Worm (Caenorhabditis elegans) whole organism, late embryonic: ENCODE results near the gene alg-4.

Experiments used
- C08G9.2 ChIP-seq: sonication (generic microtip); optimal IDR thresholded peaks from 2 replicates; lab custom pipeline; 2016; ENCODE audit warnings: mild to moderate bottlenecking, missing genetic modification characterization, moderate library complexity, missing compliant biosample characterization
- Y22D7AL.16 ChIP-seq: sonication (generic microtip); optimal IDR thresholded peaks from 2 replicates; lab custom pipeline; 2016; ENCODE audit warnings: missing genetic modification characterization, missing compliant biosample characterization
- ceh-6 ChIP-seq: fragments of 200-800 bp; sonication (Bioruptor generic); optimal IDR thresholded peaks from 2 replicates; lab custom pipeline; 2018; ENCODE audit warnings: mild to moderate bottlenecking, missing genetic modification characterization, missing compliant biosample characterization
- dmd-4 ChIP-seq: sonication (generic microtip); optimal IDR thresholded peaks from 2 replicates; lab custom pipeline; 2016; ENCODE audit warnings: borderline replicate concordance, missing genetic modification characterization, missing compliant biosample characterization
- elt-2 ChIP-seq: sonication (generic microtip); optimal IDR thresholded peaks from 2 replicates; lab custom pipeline; 2016; ENCODE audit warnings: missing genetic modification reagents, missing genetic modification characterization, missing compliant biosample characterization
- ets-4 ChIP-seq: sonication (generic microtip); optimal IDR thresholded peaks from 2 replicates; lab custom pipeline; 2016; ENCODE audit warnings: missing genetic modification characterization, missing compliant biosample characterization
- fax-1 ChIP-seq: sonication (generic microtip); optimal IDR thresholded peaks from 2 replicates; lab custom pipeline; 2016; ENCODE audit warnings: missing genotype, missing genetic modification characterization, missing compliant biosample characterization
- gmeb-2 ChIP-seq: sonication (generic microtip); optimal IDR thresholded peaks from 2 replicates; lab custom pipeline; 2016; ENCODE audit warnings: missing genetic modification characterization, inconsistent platforms, missing compliant biosample characterization
- lim-6 ChIP-seq: sonication (generic microtip); optimal IDR thresholded peaks from 2 replicates; lab custom pipeline; 2016; ENCODE audit warnings: missing genetic modification characterization, missing compliant biosample characterization
- nfya-1 ChIP-seq: sonication (generic microtip); optimal IDR thresholded peaks from 2 replicates; lab custom pipeline; 2017; ENCODE audit warnings: missing genetic modification characterization, mild to moderate bottlenecking, missing compliant biosample characterization, antibody characterized with exemption, moderate library complexity
- pqm-1 ChIP-seq: sonication (generic microtip); optimal IDR thresholded peaks from 2 replicates; lab custom pipeline; 2016; ENCODE audit warnings: missing genetic modification characterization, missing compliant biosample characterization
- sox-2 ChIP-seq: fragments of 200-800 bp; sonication (Bioruptor generic); IDR thresholded peaks from 2 replicates; pipeline ENCODE4 v1.3.6; 2022; ENCODE audit warnings: missing genetic modification reagents, missing genetic modification characterization, missing compliant biosample characterization
- sox-4 ChIP-seq: sonication (generic microtip); optimal IDR thresholded peaks from 2 replicates; lab custom pipeline; 2017; ENCODE audit warnings: mild to moderate bottlenecking, missing genetic modification characterization, inconsistent platforms, missing compliant biosample characterization
- unc-3 ChIP-seq, 2 experiments: fragments of 200-800 bp in 1 of 2; sonication (Bioruptor generic) in 1 of 2; sonication (generic microtip) in 1 of 2; conservative IDR thresholded peaks in 1 of 2; optimal IDR thresholded peaks in 1 of 2; 2 replicates each; pipeline versions ENCODE4 v1.3.6 to Lab custom; 2016 to 2022; ENCODE audit warnings: missing compliant biosample characterization in 2 of 2, missing genetic modification characterization in 2 of 2, missing genetic modification reagents in 1 of 2

- TF ChIP-seq elt-2 (tag; lab: Kevin White, UChicago) (no peak), C08G9.2 (tag; lab: Kevin White, UChicago) (no peak), pqm-1 (tag; lab: Kevin White, UChicago) (no peak), sox-2 (GFP tag; lab: Robert Waterston, UW) (no peak), fax-1 (tag; lab: Kevin White, UChicago) (no peak), unc-3 (GFP tag; conservative IDR thresholded peaks at IDR 0.05; lab: Robert Waterston, UW) (no peak), unc-3 (tag; optimal IDR thresholded peaks at IDR 0.05; lab: Kevin White, UChicago) (no peak), ceh-6 (GFP tag; lab: Kevin White, UChicago) (no peak), gmeb-2 (tag; lab: Kevin White, UChicago) (no peak), nfya-1 (no peak), ets-4 (no peak), dmd-4 (tag; lab: Kevin White, UChicago) (no peak), lim-6 (tag; lab: Kevin White, UChicago) (no peak), sox-4 (tag; lab: Kevin White, UChicago) (no peak), Y22D7AL.16 (no peak)
These were observed 47.5 kb downstream of the alg-4 start, which contains the start of gene K11H3.5 for ce11 chrIII:9843715-9844114.
